Fruit fly (Drosophila melanogaster) whole organism, embryonic: ENCODE results near the gene Inx5.
A peak's percentile ranks its signal among the peaks of the same experiment; 100 is the strongest.

ENCODE experiments used
- ATbp ChIP-seq: fragments of 200-800 bp; sonication (Bioruptor generic); optimal IDR thresholded peaks from 2 replicates; lab custom pipeline; 2017; ENCODE audit warnings: missing biosample characterization, mild to moderate bottlenecking, missing genetic modification characterization, missing genetic modification reagents
- Asciz ChIP-seq: fragments of 200-800 bp; sonication (Bioruptor generic); optimal IDR thresholded peaks from 2 replicates; lab custom pipeline; 2017; ENCODE audit warnings: missing biosample characterization, mild to moderate bottlenecking, missing genetic modification characterization, missing genetic modification reagents
- B-H2 ChIP-seq: fragments of 200-800 bp; sonication (Bioruptor generic); optimal IDR thresholded peaks from 2 replicates; lab custom pipeline; 2018; ENCODE audit warnings: missing biosample characterization, mild to moderate bottlenecking, missing genetic modification characterization
- CG11247 ChIP-seq: fragments of 200-800 bp; sonication (Bioruptor generic); IDR thresholded peaks from 2 replicates; pipeline ENCODE4 v1.3.6; 2022; ENCODE audit warnings: missing biosample characterization, missing genetic modification characterization
- CG11398 ChIP-seq: fragments of 200-800 bp; sonication (Bioruptor generic); optimal IDR thresholded peaks from 2 replicates; lab custom pipeline; 2016; ENCODE audit warnings: missing biosample characterization, missing genetic modification characterization
- CG12155 ChIP-seq: fragments of 200-800 bp; sonication (Bioruptor generic); optimal IDR thresholded peaks from 3 replicates; lab custom pipeline; 2016; ENCODE audit warnings: missing biosample characterization, missing genetic modification characterization
- CG12219 ChIP-seq: fragments of 200-800 bp; sonication (Bioruptor generic); optimal IDR thresholded peaks from 3 replicates; lab custom pipeline; 2018; ENCODE audit warnings: missing biosample characterization, mild to moderate bottlenecking, missing genetic modification characterization
- CG13287 ChIP-seq: fragments of 200-800 bp; sonication (Bioruptor generic); IDR thresholded peaks from 2 replicates; pipeline ENCODE4 v1.3.6; 2022; ENCODE audit warnings: missing biosample characterization, missing genetic modification characterization; ENCODE audit not compliant: partially characterized antibody
- CG14441 ChIP-seq: fragments of 200-800 bp; sonication (Bioruptor generic); IDR thresholded peaks from 2 replicates; pipeline ENCODE4 v1.3.6; 2022; ENCODE audit warnings: missing biosample characterization, missing genetic modification characterization
- CG14667 ChIP-seq: fragments of 200-800 bp; sonication (Bioruptor generic); IDR thresholded peaks from 2 replicates; pipeline ENCODE4 v1.3.6; 2022; ENCODE audit warnings: missing biosample characterization, missing genetic modification characterization
- CG16863 ChIP-seq: fragments of 200-800 bp; sonication (Bioruptor generic); optimal IDR thresholded peaks from 3 replicates; lab custom pipeline; 2016; ENCODE audit warnings: missing biosample characterization, missing genetic modification characterization
- CG17361 ChIP-seq: fragments of 200-800 bp; sonication (Bioruptor generic); IDR thresholded peaks from 3 replicates; pipeline ENCODE4 v1.3.6; 2022; ENCODE audit warnings: missing biosample characterization, missing genetic modification characterization
- CG17802 ChIP-seq: fragments of 200-800 bp; sonication (Bioruptor generic); optimal IDR thresholded peaks from 2 replicates; lab custom pipeline; 2018; ENCODE audit warnings: missing biosample characterization, mild to moderate bottlenecking, missing genetic modification characterization, moderate library complexity
- CG18262 ChIP-seq: fragments of 200-800 bp; optimal IDR thresholded peaks from 3 replicates; lab custom pipeline; 2019; ENCODE audit warnings: missing biosample characterization, mild to moderate bottlenecking, missing genetic modification characterization, moderate library complexity
- CG18599 ChIP-seq: fragments of 200-800 bp; sonication (Bioruptor generic); optimal IDR thresholded peaks from 3 replicates; lab custom pipeline; 2017; ENCODE audit warnings: missing biosample characterization, missing genetic modification characterization, mild to moderate bottlenecking, moderate library complexity, missing genetic modification reagents
- CG2120 ChIP-seq: fragments of 200-800 bp; sonication (Bioruptor generic); optimal IDR thresholded peaks from 3 replicates; lab custom pipeline; 2016; ENCODE audit warnings: missing biosample characterization, missing genetic modification characterization
- CG3281 ChIP-seq: fragments of 200-800 bp; sonication (Bioruptor generic); optimal IDR thresholded peaks from 3 replicates; lab custom pipeline; 2017; ENCODE audit warnings: missing biosample characterization, mild to moderate bottlenecking, missing genetic modification characterization
- CG6683 ChIP-seq: fragments of 200-800 bp; sonication (Bioruptor generic); optimal IDR thresholded peaks from 2 replicates; lab custom pipeline; 2017; ENCODE audit warnings: missing biosample characterization, mild to moderate bottlenecking, missing genetic modification characterization, missing genetic modification reagents
- CG6689 ChIP-seq: fragments of 200-800 bp; sonication (Bioruptor generic); IDR thresholded peaks from 2 replicates; pipeline ENCODE4 v1.3.6; 2022; ENCODE audit warnings: missing biosample characterization, missing genetic modification characterization
- CG6791 ChIP-seq: fragments of 200-800 bp; sonication (Bioruptor generic); IDR thresholded peaks from 3 replicates; pipeline ENCODE4 v1.3.6; 2022; ENCODE audit warnings: missing biosample characterization, missing genetic modification characterization; ENCODE audit not compliant: partially characterized antibody
- CG7556 ChIP-seq: fragments of 200-800 bp; sonication (Bioruptor generic); optimal IDR thresholded peaks from 2 replicates; lab custom pipeline; 2017; ENCODE audit warnings: missing biosample characterization, mild to moderate bottlenecking, missing genetic modification characterization
- CG7839 ChIP-seq: fragments of 200-800 bp; sonication (Bioruptor generic); optimal IDR thresholded peaks from 3 replicates; lab custom pipeline; 2018; ENCODE audit warnings: missing biosample characterization, mild to moderate bottlenecking, missing genetic modification characterization, moderate library complexity
- CoRest ChIP-seq: fragments of 200-800 bp; sonication (Bioruptor generic); optimal IDR thresholded peaks from 3 replicates; lab custom pipeline; 2018; ENCODE audit warnings: missing biosample characterization, mild to moderate bottlenecking, missing genetic modification characterization, moderate library complexity
- Dll ChIP-seq: fragments of 200-800 bp; sonication (Bioruptor generic); IDR thresholded peaks from 4 replicates; pipeline ENCODE4 v1.3.6; 2022; ENCODE audit warnings: missing biosample characterization, missing genetic modification characterization; ENCODE audit not compliant: partially characterized antibody
- Hmr ChIP-seq: fragments of 200-800 bp; sonication (Bioruptor generic); optimal IDR thresholded peaks from 3 replicates; lab custom pipeline; 2017; ENCODE audit warnings: mild to moderate bottlenecking, missing biosample characterization, missing genetic modification reagents, missing genetic modification characterization
- Lhr ChIP-seq: fragments of 200-800 bp; sonication (Bioruptor generic); optimal IDR thresholded peaks from 3 replicates; lab custom pipeline; 2017; ENCODE audit warnings: mild to moderate bottlenecking, missing biosample characterization, missing genetic modification reagents, missing genetic modification characterization
- Ptx1 ChIP-seq: fragments of 200-800 bp; sonication (Bioruptor generic); IDR thresholded peaks from 2 replicates; pipeline ENCODE4 v1.3.6; 2022; ENCODE audit warnings: missing biosample characterization, missing genetic modification characterization
- Sox100B ChIP-seq: fragments of 200-800 bp; sonication (Bioruptor generic); optimal IDR thresholded peaks from 3 replicates; lab custom pipeline; 2018; ENCODE audit warnings: missing biosample characterization, mild to moderate bottlenecking, missing genetic modification characterization
- Taf1 ChIP-seq: fragments of 200-800 bp; sonication (Bioruptor generic); IDR thresholded peaks from 2 replicates; pipeline ENCODE4 v1.3.6; 2022; ENCODE audit warnings: missing biosample characterization, missing genetic modification characterization
- abd-A ChIP-seq: fragments of 200-800 bp; sonication (Bioruptor generic); optimal IDR thresholded peaks from 3 replicates; lab custom pipeline; 2019; ENCODE audit warnings: missing biosample characterization, mild to moderate bottlenecking, missing genetic modification characterization, moderate library complexity
- chinmo ChIP-seq: fragments of 200-800 bp; sonication (Bioruptor generic); IDR thresholded peaks from 4 replicates; pipeline ENCODE4 v1.3.6; 2022; ENCODE audit warnings: missing biosample characterization, missing genetic modification characterization; ENCODE audit not compliant: partially characterized antibody
- ci ChIP-seq: fragments of 200-800 bp; sonication (Bioruptor generic); IDR thresholded peaks from 3 replicates; pipeline ENCODE4 v1.3.6; 2022; ENCODE audit warnings: missing biosample characterization, missing genetic modification characterization
- dm ChIP-seq: fragments of 200-800 bp; sonication (Bioruptor generic); optimal IDR thresholded peaks from 3 replicates; lab custom pipeline; 2016; ENCODE audit warnings: missing biosample characterization, missing genetic modification characterization
- dysf ChIP-seq: fragments of 200-800 bp; sonication (Bioruptor generic); IDR thresholded peaks from 3 replicates; pipeline ENCODE4 v1.3.6; 2022; ENCODE audit warnings: missing biosample characterization, missing genetic modification characterization
- emc ChIP-seq: fragments of 200-800 bp; sonication (Bioruptor generic); optimal IDR thresholded peaks from 2 replicates; lab custom pipeline; 2016; ENCODE audit warnings: missing biosample characterization, missing genetic modification characterization
- eve ChIP-seq, 2 experiments: fragments of >200 bp; optimal IDR thresholded peaks; 2 replicates each; lab custom pipeline; 2017; ENCODE audit warnings: missing biosample characterization in 2 of 2, missing genetic modification characterization in 2 of 2
- fd102C ChIP-seq: fragments of 200-800 bp; sonication (Bioruptor generic); optimal IDR thresholded peaks from 2 replicates; lab custom pipeline; 2018; ENCODE audit warnings: missing biosample characterization, mild to moderate bottlenecking, missing genetic modification characterization, moderate library complexity
- fd96Cb ChIP-seq: fragments of 200-800 bp; sonication (Bioruptor generic); optimal IDR thresholded peaks from 2 replicates; lab custom pipeline; 2018; ENCODE audit warnings: missing biosample characterization, mild to moderate bottlenecking, missing genetic modification characterization, moderate library complexity
- luna ChIP-seq: fragments of 200-800 bp; sonication (Bioruptor generic); optimal IDR thresholded peaks from 2 replicates; lab custom pipeline; 2016; ENCODE audit warnings: missing biosample characterization, missing genetic modification characterization
- nom ChIP-seq: fragments of 200-800 bp; sonication (Bioruptor generic); optimal IDR thresholded peaks from 2 replicates; lab custom pipeline; 2017; ENCODE audit warnings: missing biosample characterization, missing genetic modification characterization, mild to moderate bottlenecking, moderate library complexity, missing genetic modification reagents
- pfk ChIP-seq: fragments of 200-800 bp; sonication (Bioruptor generic); optimal IDR thresholded peaks from 2 replicates; lab custom pipeline; 2018; ENCODE audit warnings: missing biosample characterization, mild to moderate bottlenecking, missing genetic modification characterization, moderate library complexity
- prd ChIP-seq, 3 experiments: fragments of >200 bp in 2 of 3; fragments of 200-800 bp in 1 of 3; sonication (Bioruptor generic) in 1 of 3; optimal IDR thresholded peaks in 2 of 3; IDR thresholded peaks in 1 of 3; 2 replicates in 2 of 3; 3 replicates in 1 of 3; pipeline versions ENCODE4 v1.3.6 to Lab custom; 2017 to 2022; ENCODE audit warnings: missing biosample characterization in 1 of 3, missing genetic modification characterization in 1 of 3
- rib ChIP-seq: fragments of 200-800 bp; sonication (Bioruptor generic); IDR thresholded peaks from 2 replicates; pipeline ENCODE4 v1.3.6; 2022; ENCODE audit warnings: missing biosample characterization, missing genetic modification characterization
- sug ChIP-seq: fragments of 200-800 bp; optimal IDR thresholded peaks from 2 replicates; lab custom pipeline; 2019; ENCODE audit warnings: missing biosample characterization, mild to moderate bottlenecking, missing genetic modification characterization, moderate library complexity
- unpg ChIP-seq: fragments of 200-800 bp; sonication (Bioruptor generic); optimal IDR thresholded peaks from 3 replicates; lab custom pipeline; 2018; ENCODE audit warnings: missing biosample characterization, mild to moderate bottlenecking, missing genetic modification characterization, moderate library complexity
- z ChIP-seq: fragments of 200-800 bp; sonication (Bioruptor generic); IDR thresholded peaks from 3 replicates; pipeline ENCODE4 v1.3.6; 2022; ENCODE audit warnings: missing biosample characterization, missing genetic modification characterization
- zfh2 ChIP-seq: fragments of 200-800 bp; sonication (Bioruptor generic); optimal IDR thresholded peaks from 2 replicates; lab custom pipeline; 2016; ENCODE audit warnings: missing biosample characterization, missing genetic modification characterization

The Inx5 gene

DNA sequence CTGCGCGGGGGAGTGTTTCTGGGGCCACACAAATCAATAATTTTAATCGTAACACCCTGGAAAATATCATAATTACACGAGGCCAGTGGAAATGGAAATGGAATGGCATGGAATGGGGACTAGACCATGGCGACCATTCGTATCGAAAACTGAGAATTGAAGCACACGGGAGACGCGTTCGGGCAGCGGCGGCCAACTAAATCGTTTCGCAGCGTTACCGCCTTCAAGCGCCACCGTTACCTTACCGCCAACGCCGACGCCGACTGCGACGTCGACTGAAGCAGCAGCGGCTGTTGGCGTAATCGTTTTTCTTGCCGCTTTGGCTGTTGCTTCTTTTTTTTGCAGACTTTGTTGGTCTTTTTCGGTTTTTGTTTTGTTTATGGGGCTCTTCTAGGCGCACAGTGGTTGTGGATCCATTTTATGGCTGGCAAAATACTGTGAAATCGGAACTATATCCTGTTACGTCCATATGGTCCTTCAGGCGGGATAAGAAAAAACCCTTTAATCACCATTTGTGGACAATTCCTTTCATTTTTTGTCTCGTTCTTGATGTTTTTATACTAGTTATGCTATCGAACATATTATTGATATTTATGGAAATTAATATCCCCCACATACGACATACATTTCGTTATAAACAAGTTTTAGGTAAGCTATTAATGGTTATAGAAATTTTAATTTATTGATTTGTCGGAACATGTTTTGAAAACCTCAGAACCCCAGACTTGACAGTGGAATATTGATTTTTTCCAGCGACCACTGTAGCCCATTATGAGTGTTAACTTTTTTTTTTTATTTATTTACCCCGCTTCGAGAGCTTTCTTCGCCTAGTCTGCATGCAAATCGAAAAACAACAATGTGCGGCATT lies 5.3 kb downstream of the Inx5 start:
- peak; percentile 32 for TF ChIP-seq Sox100B (GFP tag; lab: Kevin White, UChicago)
- no peak for TF ChIP-seq CG18599 (GFP tag; lab: Kevin White, UChicago)
- no peak for TF ChIP-seq CG12155 (GFP tag; lab: Kevin White, UChicago)
- TF ChIP-seq CG17361 (GFP tag; lab: Robert Waterston, UW) = 0 out of 3 replicates have a peak, but pooled peaks have one; percentile 23
- TF ChIP-seq CG6683 = no peak
- peak; percentile 15; the same call in 1 of the 3 replicates for TF ChIP-seq dysf
- TF ChIP-seq CG3281 (GFP tag; lab: Kevin White, UChicago) = peak; percentile 17
- no peak for TF ChIP-seq Dll (GFP tag; lab: Robert Waterston, UW)
- TF ChIP-seq CG14441 (GFP tag; lab: Robert Waterston, UW) = no peak
- no peak for TF ChIP-seq CG11398 (GFP tag; lab: Kevin White, UChicago)
- no peak for TF ChIP-seq emc (GFP tag; lab: Kevin White, UChicago)
- no peak for TF ChIP-seq CG17802
- no peak for TF ChIP-seq fd102C (GFP tag; lab: Kevin White, UChicago)
- TF ChIP-seq prd (optimal IDR thresholded peaks at IDR 0.05; lab: Kevin White, UChicago) = no peak
- peak; percentile 46; the same call in 2 of the 3 replicates for TF ChIP-seq prd (GFP tag; IDR thresholded peaks at IDR 0.05; lab: Robert Waterston, UW)
- TF ChIP-seq CG6791 (GFP tag; lab: Robert Waterston, UW) = no peak
- TF ChIP-seq B-H2 (GFP tag; lab: Kevin White, UChicago) = no peak
- no peak for TF ChIP-seq luna (GFP tag; lab: Kevin White, UChicago)
- peak; percentile 10 for TF ChIP-seq fd96Cb (tag; lab: Kevin White, UChicago)
- peak; percentile 17; the same call in 1 of the 2 replicates for TF ChIP-seq rib (GFP tag; lab: Robert Waterston, UW)
- peak; percentile 9; the same call in 1 of the 2 replicates for TF ChIP-seq Ptx1 (GFP tag; lab: Robert Waterston, UW)
- peak; percentile 28 for TF ChIP-seq CG7839 (tag; lab: Kevin White, UChicago)
- TF ChIP-seq dm (GFP tag; lab: Kevin White, UChicago) = no peak
- no peak for TF ChIP-seq CG16863 (GFP tag; lab: Kevin White, UChicago)
- peak; percentile 47 for TF ChIP-seq CG2120
- TF ChIP-seq Asciz (GFP tag; lab: Kevin White, UChicago) = peak; percentile 0
- no peak for TF ChIP-seq CG11247 (GFP tag; lab: Robert Waterston, UW)
- TF ChIP-seq ci = 0 out of 3 replicates have a peak, but pooled peaks have one; percentile 41
- TF ChIP-seq abd-A = peak; percentile 8
- TF ChIP-seq Lhr (GFP tag; lab: Kevin White, UChicago) = no peak
- TF ChIP-seq Hmr (GFP tag; lab: Kevin White, UChicago) = peak; percentile 20
- no peak for TF ChIP-seq Taf1 (GFP tag; lab: Robert Waterston, UW)
- peak; percentile 17 for TF ChIP-seq zfh2
- TF ChIP-seq nom (GFP tag; lab: Kevin White, UChicago) = peak; percentile 75
- peak; percentile 6 for TF ChIP-seq CG18262 (tag; lab: Kevin White, UChicago)
- peak; percentile 19 for TF ChIP-seq CoRest
- TF ChIP-seq chinmo (GFP tag; lab: Robert Waterston, UW) = peak; percentile 78; the same call in 2 of the 4 replicates
- TF ChIP-seq unpg (GFP tag; lab: Kevin White, UChicago) = no peak
- TF ChIP-seq eve (GFP tag; optimal IDR thresholded peaks at IDR 0.05; lab: Kevin White, UChicago) = peak in 1 of 2 experiments; percentile 62
- TF ChIP-seq CG7556 (GFP tag; lab: Kevin White, UChicago) = peak; percentile 33
- TF ChIP-seq ATbp (GFP tag; lab: Kevin White, UChicago) = peak; percentile 19
- peak; percentile 55 for TF ChIP-seq pfk (GFP tag; lab: Kevin White, UChicago)
- peak; percentile 94 for TF ChIP-seq sug (tag; lab: Kevin White, UChicago)
- TF ChIP-seq CG12219 (GFP tag; lab: Kevin White, UChicago) = no peak
- TF ChIP-seq CG14667 (GFP tag; lab: Robert Waterston, UW) = peak; percentile 35; the same call in 1 of the 2 replicates
- TF ChIP-seq CG6689 = peak; percentile 38; the same call in 1 of the 2 replicates
- TF ChIP-seq z = no peak
- no peak; the same call in 1 of the 2 replicates for TF ChIP-seq CG13287 (GFP tag; lab: Robert Waterston, UW)
